Fruit fly (Drosophila melanogaster) whole organism, embryonic: ENCODE data around the gene CG32544.
A peak's percentile ranks its signal among the peaks of the same experiment; 100 is the strongest.

Source experiments
- Atf3 ChIP-seq: fragments of 200-800 bp; sonication (Bioruptor generic); optimal IDR thresholded peaks from 3 replicates; lab custom pipeline; 2016; ENCODE audit warnings: missing biosample characterization, missing genetic modification characterization
- B-H2 ChIP-seq: fragments of 200-800 bp; sonication (Bioruptor generic); optimal IDR thresholded peaks from 2 replicates; lab custom pipeline; 2018; ENCODE audit warnings: missing biosample characterization, mild to moderate bottlenecking, missing genetic modification characterization
- Bteb2 ChIP-seq: fragments of 200-800 bp; sonication (Bioruptor generic); optimal IDR thresholded peaks from 2 replicates; lab custom pipeline; 2016; ENCODE audit warnings: missing biosample characterization, missing genetic modification characterization
- CG10267 ChIP-seq: fragments of 200-800 bp; sonication (Bioruptor generic); optimal IDR thresholded peaks from 2 replicates; lab custom pipeline; 2018; ENCODE audit warnings: missing biosample characterization, mild to moderate bottlenecking, missing genetic modification characterization, moderate library complexity
- CG11085 ChIP-seq: fragments of 200-800 bp; sonication (Bioruptor generic); IDR thresholded peaks from 2 replicates; pipeline ENCODE4 v1.3.6; 2022; ENCODE audit warnings: missing biosample characterization, missing genetic modification characterization
- CG11695 ChIP-seq: fragments of 200-800 bp; sonication (Bioruptor generic); IDR thresholded peaks from 3 replicates; pipeline ENCODE4 v1.3.6; 2022; ENCODE audit warnings: missing biosample characterization, missing genetic modification characterization
- CG12219 ChIP-seq: fragments of 200-800 bp; sonication (Bioruptor generic); optimal IDR thresholded peaks from 3 replicates; lab custom pipeline; 2018; ENCODE audit warnings: missing biosample characterization, mild to moderate bottlenecking, missing genetic modification characterization
- CG1233 ChIP-seq: fragments of 200-800 bp; sonication (Bioruptor generic); optimal IDR thresholded peaks from 4 replicates; lab custom pipeline; 2018; ENCODE audit warnings: missing biosample characterization, mild to moderate bottlenecking, missing genetic modification characterization
- CG15601 ChIP-seq: fragments of 200-800 bp; sonication (Bioruptor generic); optimal IDR thresholded peaks from 3 replicates; lab custom pipeline; 2019; ENCODE audit warnings: missing biosample characterization, mild to moderate bottlenecking, missing genetic modification characterization, moderate library complexity
- CG1647 ChIP-seq: fragments of 200-800 bp; sonication (Bioruptor generic); optimal IDR thresholded peaks from 3 replicates; lab custom pipeline; 2016; ENCODE audit warnings: missing biosample characterization, missing genetic modification characterization
- CG17612 ChIP-seq: fragments of 200-800 bp; sonication (Bioruptor generic); IDR thresholded peaks from 2 replicates; pipeline ENCODE4 v1.3.6; 2022; ENCODE audit warnings: missing biosample characterization, missing genetic modification characterization
- CG1792 ChIP-seq: fragments of 200-800 bp; sonication (Bioruptor generic); optimal IDR thresholded peaks from 2 replicates; lab custom pipeline; 2016; ENCODE audit warnings: missing biosample characterization, missing genetic modification characterization
- CG18764 ChIP-seq: fragments of 200-800 bp; sonication (Bioruptor generic); optimal IDR thresholded peaks from 3 replicates; lab custom pipeline; 2016; ENCODE audit warnings: missing biosample characterization, missing genetic modification characterization
- CG33557 ChIP-seq: fragments of 200-800 bp; sonication (Bioruptor generic); optimal IDR thresholded peaks from 2 replicates; lab custom pipeline; 2019; ENCODE audit warnings: missing biosample characterization, mild to moderate bottlenecking, missing genetic modification characterization, moderate library complexity
- CG34224 ChIP-seq: fragments of 200-800 bp; sonication (Bioruptor generic); IDR thresholded peaks from 3 replicates; pipeline ENCODE4 v1.3.6; 2022; ENCODE audit warnings: missing biosample characterization, missing genetic modification characterization; ENCODE audit not compliant: partially characterized antibody
- CG43689 ChIP-seq: fragments of 200-800 bp; sonication (Bioruptor generic); IDR thresholded peaks from 2 replicates; pipeline ENCODE4 v1.3.6; 2022; ENCODE audit warnings: missing biosample characterization, missing genetic modification characterization
- CG4424 ChIP-seq: fragments of 200-800 bp; sonication (Bioruptor generic); optimal IDR thresholded peaks from 3 replicates; lab custom pipeline; 2016; ENCODE audit warnings: missing biosample characterization, missing genetic modification characterization
- CG4730 ChIP-seq: fragments of 200-800 bp; sonication (Bioruptor generic); IDR thresholded peaks from 2 replicates; pipeline ENCODE4 v1.3.6; 2022; ENCODE audit warnings: missing biosample characterization, missing genetic modification characterization
- CG6254 ChIP-seq: fragments of 200-800 bp; sonication (Bioruptor generic); optimal IDR thresholded peaks from 3 replicates; lab custom pipeline; 2017; ENCODE audit warnings: mild to moderate bottlenecking, missing biosample characterization, missing genetic modification reagents, missing genetic modification characterization
- CG6765 ChIP-seq: fragments of 200-800 bp; sonication (Bioruptor generic); optimal IDR thresholded peaks from 3 replicates; lab custom pipeline; 2017; ENCODE audit warnings: missing biosample characterization, mild to moderate bottlenecking, missing genetic modification characterization
- CG8388 ChIP-seq: fragments of 200-800 bp; sonication (Bioruptor generic); optimal IDR thresholded peaks from 2 replicates; lab custom pipeline; 2019; ENCODE audit warnings: missing biosample characterization, mild to moderate bottlenecking, missing genetic modification characterization, moderate library complexity
- CG8924 ChIP-seq: fragments of 200-800 bp; optimal IDR thresholded peaks from 3 replicates; lab custom pipeline; 2019; ENCODE audit warnings: missing biosample characterization, mild to moderate bottlenecking, missing genetic modification characterization, moderate library complexity
- CG8944 ChIP-seq: fragments of 200-800 bp; sonication (Bioruptor generic); optimal IDR thresholded peaks from 3 replicates; lab custom pipeline; 2016; ENCODE audit warnings: missing biosample characterization, missing genetic modification characterization
- Deaf1 ChIP-seq: fragments of 200-800 bp; optimal IDR thresholded peaks from 3 replicates; lab custom pipeline; 2019; ENCODE audit warnings: missing biosample characterization, mild to moderate bottlenecking, missing genetic modification characterization, moderate library complexity
- Dek ChIP-seq: fragments of 200-800 bp; sonication (Bioruptor generic); optimal IDR thresholded peaks from 3 replicates; lab custom pipeline; 2019; ENCODE audit warnings: missing biosample characterization, mild to moderate bottlenecking, missing genetic modification characterization, moderate library complexity
- Dp ChIP-seq: fragments of 200-800 bp; sonication (Bioruptor generic); optimal IDR thresholded peaks from 2 replicates; lab custom pipeline; 2018; ENCODE audit warnings: missing biosample characterization, mild to moderate bottlenecking, missing genetic modification characterization, moderate library complexity
- Drgx ChIP-seq: fragments of 200-800 bp; sonication (Bioruptor generic); IDR thresholded peaks from 2 replicates; pipeline ENCODE4 v1.3.6; 2022; ENCODE audit warnings: missing biosample characterization, missing genetic modification characterization
- Ets65A ChIP-seq: fragments of 200-800 bp; sonication (Bioruptor generic); peaks from one replicate; lab custom pipeline; 2016; ENCODE audit warnings: missing biosample characterization, missing genetic modification characterization
- HLH4C ChIP-seq: fragments of 200-800 bp; sonication (Bioruptor generic); IDR thresholded peaks from 3 replicates; pipeline ENCODE4 v1.3.6; 2022; ENCODE audit warnings: missing biosample characterization, missing genetic modification characterization; ENCODE audit not compliant: partially characterized antibody
- Hmx ChIP-seq: fragments of 200-800 bp; sonication (Bioruptor generic); optimal IDR thresholded peaks from 2 replicates; lab custom pipeline; 2016; ENCODE audit warnings: missing biosample characterization, missing genetic modification characterization
- Med ChIP-seq: fragments of 200-800 bp; sonication (Bioruptor generic); peaks from one replicate; lab custom pipeline; 2016; ENCODE audit warnings: missing biosample characterization, missing genetic modification characterization, mild to moderate bottlenecking, inconsistent platforms, moderate library complexity
- Myb ChIP-seq: fragments of 200-800 bp; sonication (Bioruptor generic); optimal IDR thresholded peaks from 2 replicates; lab custom pipeline; 2016; ENCODE audit warnings: missing biosample characterization, missing genetic modification characterization
- Rx ChIP-seq: fragments of 200-800 bp; sonication (Bioruptor generic); IDR thresholded peaks from 2 replicates; pipeline ENCODE4 v1.3.6; 2022; ENCODE audit warnings: missing biosample characterization, missing genetic modification characterization
- Sry-δ ChIP-seq: fragments of 200-800 bp; sonication (Bioruptor generic); optimal IDR thresholded peaks from 2 replicates; lab custom pipeline; 2016; ENCODE audit warnings: missing biosample characterization, missing genetic modification characterization
- Tbp ChIP-seq: fragments of >200 bp; optimal IDR thresholded peaks from 2 replicates; lab custom pipeline; 2018; ENCODE audit warnings: missing biosample characterization, missing genetic modification characterization
- Usf ChIP-seq: fragments of 200-800 bp; sonication (Bioruptor generic); optimal IDR thresholded peaks from 2 replicates; lab custom pipeline; 2017; ENCODE audit warnings: missing genotype, missing biosample characterization, missing genetic modification characterization
- YL-1 ChIP-seq: fragments of 200-800 bp; sonication (Bioruptor generic); optimal IDR thresholded peaks from 3 replicates; lab custom pipeline; 2017; ENCODE audit warnings: missing biosample characterization, mild to moderate bottlenecking, missing genetic modification characterization
- ac ChIP-seq: fragments of 200-800 bp; sonication (Bioruptor generic); optimal IDR thresholded peaks from 3 replicates; lab custom pipeline; 2017; ENCODE audit warnings: missing biosample characterization, mild to moderate bottlenecking, missing genetic modification characterization
- bab2 ChIP-seq: fragments of 200-800 bp; sonication (Bioruptor generic); optimal IDR thresholded peaks from 2 replicates; lab custom pipeline; 2016; ENCODE audit warnings: missing biosample characterization, missing genetic modification characterization
- bcd ChIP-seq: fragments of 200-800 bp; sonication (Bioruptor generic); optimal IDR thresholded peaks from 2 replicates; lab custom pipeline; 2017; ENCODE audit warnings: missing biosample characterization, mild to moderate bottlenecking, missing genetic modification characterization
- cato ChIP-seq: fragments of 200-800 bp; sonication (Bioruptor generic); optimal IDR thresholded peaks from 2 replicates; lab custom pipeline; 2016; ENCODE audit warnings: missing biosample characterization, missing genetic modification characterization, borderline replicate concordance
- eve ChIP-seq, 2 experiments: fragments of >200 bp; optimal IDR thresholded peaks; 2 replicates each; lab custom pipeline; 2017; ENCODE audit warnings: missing biosample characterization in 2 of 2, missing genetic modification characterization in 2 of 2
- hkb ChIP-seq, 2 experiments: fragments of 200-800 bp in 1 of 2; fragments of >200 bp in 1 of 2; sonication (Bioruptor generic) in 1 of 2; IDR thresholded peaks in 1 of 2; optimal IDR thresholded peaks in 1 of 2; 2 replicates each; pipeline versions ENCODE4 v1.3.6 to Lab custom; 2017 to 2022; ENCODE audit warnings: missing biosample characterization in 1 of 2, missing genetic modification characterization in 1 of 2
- hth ChIP-seq: fragments of >200 bp; optimal IDR thresholded peaks from 2 replicates; lab custom pipeline; 2017; ENCODE audit warnings: inconsistent platforms
- jumu ChIP-seq: fragments of 200-800 bp; sonication (Bioruptor generic); optimal IDR thresholded peaks from 3 replicates; lab custom pipeline; 2016; ENCODE audit warnings: missing biosample characterization, missing genetic modification characterization
- ken ChIP-seq: fragments of 200-800 bp; sonication (Bioruptor generic); IDR thresholded peaks from 3 replicates; pipeline ENCODE4 v1.3.6; 2022; ENCODE audit warnings: missing biosample characterization, missing genetic modification characterization
- lab ChIP-seq: fragments of 200-800 bp; sonication (Bioruptor generic); optimal IDR thresholded peaks from 3 replicates; lab custom pipeline; 2017; ENCODE audit warnings: missing biosample characterization, missing genetic modification characterization, mild to moderate bottlenecking, moderate library complexity, missing genetic modification reagents
- pb ChIP-seq: fragments of 200-800 bp; sonication (Bioruptor generic); optimal IDR thresholded peaks from 3 replicates; lab custom pipeline; 2016; ENCODE audit warnings: missing biosample characterization, missing genetic modification characterization
- pzg ChIP-seq: fragments of 200-800 bp; sonication (Bioruptor generic); optimal IDR thresholded peaks from 3 replicates; lab custom pipeline; 2018; ENCODE audit warnings: missing biosample characterization, mild to moderate bottlenecking, missing genetic modification characterization, moderate library complexity
- ro ChIP-seq: fragments of 200-800 bp; sonication (Bioruptor generic); IDR thresholded peaks from 2 replicates; pipeline ENCODE4 v1.3.6; 2022; ENCODE audit warnings: missing biosample characterization, missing genetic modification characterization
- ssp ChIP-seq: fragments of 200-800 bp; sonication (Bioruptor generic); IDR thresholded peaks from 2 replicates; pipeline ENCODE4 v1.3.6; 2022; ENCODE audit warnings: missing biosample characterization, missing genetic modification characterization
- tgo ChIP-seq: fragments of 200-800 bp; sonication (Bioruptor generic); IDR thresholded peaks from 3 replicates; pipeline ENCODE4 v1.3.6; 2022; ENCODE audit warnings: missing biosample characterization, missing genetic modification characterization
- zfh2 ChIP-seq: fragments of 200-800 bp; sonication (Bioruptor generic); optimal IDR thresholded peaks from 2 replicates; lab custom pipeline; 2016; ENCODE audit warnings: missing biosample characterization, missing genetic modification characterization

The CG32544 gene

dm6 chrX:18857356-18857807 is 2.7 kb upstream of the CG32544 start, which contains the start of gene CG7322 (continued):
- TF ChIP-seq YL-1 (GFP tag; lab: Kevin White, UChicago) (no peak), lab (no peak), CG4730 (GFP tag; lab: Robert Waterston, UW) (no peak), eve (GFP tag; optimal IDR thresholded peaks at IDR 0.05; lab: Kevin White, UChicago) (no peak), ro (GFP tag; lab: Robert Waterston, UW) (no peak), Deaf1 (tag; lab: Kevin White, UChicago) (peak; percentile 53), Rx (GFP tag; lab: Robert Waterston, UW) (no peak), CG8388 (GFP tag; lab: Kevin White, UChicago) (no peak), Med (peak; percentile 69), Usf (GFP tag; lab: Kevin White, UChicago) (no peak), CG6765 (GFP tag; lab: Kevin White, UChicago) (no peak), ssp (GFP tag; lab: Robert Waterston, UW) (no peak), hkb (optimal IDR thresholded peaks at IDR 0.05; lab: Kevin White, UChicago) (no peak), hkb (GFP tag; IDR thresholded peaks at IDR 0.05; lab: Robert Waterston, UW) (no peak), CG1792 (GFP tag; lab: Kevin White, UChicago) (no peak), bcd (GFP tag; lab: Kevin White, UChicago) (no peak), Hmx (GFP tag; lab: Kevin White, UChicago) (no peak), pb (GFP tag; lab: Kevin White, UChicago) (no peak), CG11695 (GFP tag; lab: Robert Waterston, UW) (no peak), CG34224 (GFP tag; lab: Robert Waterston, UW) (no peak), Bteb2 (GFP tag; lab: Kevin White, UChicago) (no peak), tgo (GFP tag; lab: Robert Waterston, UW) (no peak), ac (GFP tag; lab: Kevin White, UChicago) (no peak), CG1647 (no peak), CG17612 (GFP tag; lab: Robert Waterston, UW) (no peak), CG8924 (tag; lab: Kevin White, UChicago) (no peak), Atf3 (no peak), CG33557 (GFP tag; lab: Kevin White, UChicago) (no peak), pzg (GFP tag; lab: Kevin White, UChicago) (no peak), CG4424 (GFP tag; lab: Kevin White, UChicago) (no peak), ken (GFP tag; lab: Robert Waterston, UW) (no peak), CG43689 (GFP tag; lab: Robert Waterston, UW) (no peak), Tbp (GFP tag; lab: Kevin White, UChicago) (no peak), Dp (no peak), B-H2 (GFP tag; lab: Kevin White, UChicago) (peak; percentile 8), CG1233 (GFP tag; lab: Kevin White, UChicago) (no peak), jumu (GFP tag; lab: Kevin White, UChicago) (no peak), CG15601 (tag; lab: Kevin White, UChicago) (no peak)

- TF ChIP-seq CG6254 (GFP tag; lab: Kevin White, UChicago): no peak
- TF ChIP-seq CG18764 (GFP tag; lab: Kevin White, UChicago): no peak
- no peak for TF ChIP-seq zfh2
- no peak for TF ChIP-seq Dek
- TF ChIP-seq CG12219 (GFP tag; lab: Kevin White, UChicago): no peak
- no peak for TF ChIP-seq cato (GFP tag; lab: Kevin White, UChicago)
- TF ChIP-seq hth (lab: Kevin White, UChicago): no peak
- TF ChIP-seq CG11085 (GFP tag; lab: Robert Waterston, UW): no peak
- no peak for TF ChIP-seq CG8944 (GFP tag; lab: Kevin White, UChicago)
- TF ChIP-seq bab2 (GFP tag; lab: Kevin White, UChicago): no peak
- TF ChIP-seq Ets65A (GFP tag; lab: Kevin White, UChicago): no peak
- TF ChIP-seq HLH4C (GFP tag; lab: Robert Waterston, UW): peak; percentile 75
- no peak for TF ChIP-seq Myb (GFP tag; lab: Kevin White, UChicago)
- no peak for TF ChIP-seq Drgx (GFP tag; lab: Robert Waterston, UW)
- TF ChIP-seq Sry-δ (GFP tag; lab: Kevin White, UChicago): peak; percentile 47
- TF ChIP-seq CG10267 (tag; lab: Kevin White, UChicago): peak; percentile 38
- TF ChIP-seq CG8388 (GFP tag; lab: Kevin White, UChicago): no peak
- no peak for TF ChIP-seq CG4730 (GFP tag; lab: Robert Waterston, UW)
These were observed 2.2 kb upstream of the CG32544 start, which contains the start of gene Usp39 for dm6 chrX:18857916-18858315. Usp39 (plus strand) TSS chrX:18858203.
